Worm (Caenorhabditis elegans) whole organism, dauer: Measurements from ENCODE around the gene cct-6.

Experiments used
- unc-62 ChIP-seq: sonication (generic microtip); optimal IDR thresholded peaks from 2 replicates; lab custom pipeline; 2017; ENCODE audit warnings: missing biosample characterization, missing genetic modification reagents, missing genetic modification characterization

Gene cct-6

ce11 chrIII:5824450-5824972, 31.0 kb downstream of the cct-6 start:
- TF ChIP-seq unc-62 (GFP tag; lab: Kevin White, UChicago), result no peak

- no peak for TF ChIP-seq unc-62 (GFP tag; lab: Kevin White, UChicago)
Measured at ce11 chrIII:5823617-5824016, 31.9 kb downstream of the cct-6 start, which contains the start of gene R12B2.8. Gene R12B2.8, plus strand, starts transcription at chrIII:5823917.

- no peak for TF ChIP-seq unc-62 (GFP tag; lab: Kevin White, UChicago)
Measured at ce11 chrIII:5822816-5823215, 32.7 kb downstream of the cct-6 start.

- TF ChIP-seq unc-62 (GFP tag; lab: Kevin White, UChicago), result no peak
Measured at ce11 chrIII:5815932-5816331, 39.6 kb downstream of the cct-6 start, which contains the start of gene sma-4. Gene sma-4, plus strand, starts transcription at chrIII:5816232.

ce11 chrIII:5814799-5815198, 40.7 kb downstream of the cct-6 start, which contains the start of gene R12B2.7:
Gene R12B2.7, plus strand, starts transcription at chrIII:5815045.
- no peak for TF ChIP-seq unc-62 (GFP tag; lab: Kevin White, UChicago)

- TF ChIP-seq unc-62 (GFP tag; lab: Kevin White, UChicago), result no peak
Measured at ce11 chrIII:5814098-5814497, 41.4 kb downstream of the cct-6 start.

ce11 chrIII:5813501-5813900, 42.0 kb downstream of the cct-6 start:
- no peak for TF ChIP-seq unc-62 (GFP tag; lab: Kevin White, UChicago)

ce11 chrIII:5812672-5813071, 42.8 kb downstream of the cct-6 start:
- TF ChIP-seq unc-62 (GFP tag; lab: Kevin White, UChicago), result no peak

- TF ChIP-seq unc-62 (GFP tag; lab: Kevin White, UChicago), result no peak
Measured at ce11 chrIII:5811957-5812356, 43.5 kb downstream of the cct-6 start.

ce11 chrIII:5810012-5810411, 45.5 kb downstream of the cct-6 start:
- TF ChIP-seq unc-62 (GFP tag; lab: Kevin White, UChicago), result no peak

ce11 chrIII:5806720-5807119, 48.8 kb downstream of the cct-6 start, which contains the start of gene R12B2.2:
Gene R12B2.2, plus strand, starts transcription at chrIII:5807020.
- no peak for TF ChIP-seq unc-62 (GFP tag; lab: Kevin White, UChicago)

- no peak for TF ChIP-seq unc-62 (GFP tag; lab: Kevin White, UChicago)
Measured at ce11 chrIII:5805273-5805672, 50.2 kb downstream of the cct-6 start, which contains the start of gene R12B2.3. Gene R12B2.3, plus strand, starts transcription at chrIII:5805573.
